Fruit fly (Drosophila melanogaster) whole organism, adult: ENCODE results near the gene ppk27.

Experiments used
- CG11617 ChIP-seq: fragments of 200-800 bp; sonication (Bioruptor generic); optimal IDR thresholded peaks from 2 replicates; lab custom pipeline; 2017; ENCODE audit warnings: mild to moderate bottlenecking, missing biosample characterization, missing genetic modification reagents, missing genetic modification characterization
- CG1620 ChIP-seq: fragments of 200-800 bp; sonication (Bioruptor generic); optimal IDR thresholded peaks from 2 replicates; lab custom pipeline; 2016; ENCODE audit warnings: missing biosample characterization, missing genetic modification characterization
- ovo ChIP-seq: fragments of 200-800 bp; sonication (Bioruptor generic); optimal IDR thresholded peaks from 2 replicates; lab custom pipeline; 2016; ENCODE audit warnings: missing biosample characterization, missing genetic modification characterization
- toe ChIP-seq: fragments of 200-800 bp; sonication (Bioruptor generic); optimal IDR thresholded peaks from 2 replicates; lab custom pipeline; 2016; ENCODE audit warnings: missing biosample characterization, missing genetic modification characterization

dm6 chr3L:3782584-3783218, 27.7 kb upstream of the ppk27 start:
- TF ChIP-seq toe (GFP tag; lab: Kevin White, UChicago) (no peak), ovo (no peak), CG1620 (GFP tag; lab: Kevin White, UChicago) (no peak), CG11617 (GFP tag; lab: Kevin White, UChicago) (no peak)
